Worm (Caenorhabditis elegans): Measurements from ENCODE around the gene B0302.4.

DNA sequence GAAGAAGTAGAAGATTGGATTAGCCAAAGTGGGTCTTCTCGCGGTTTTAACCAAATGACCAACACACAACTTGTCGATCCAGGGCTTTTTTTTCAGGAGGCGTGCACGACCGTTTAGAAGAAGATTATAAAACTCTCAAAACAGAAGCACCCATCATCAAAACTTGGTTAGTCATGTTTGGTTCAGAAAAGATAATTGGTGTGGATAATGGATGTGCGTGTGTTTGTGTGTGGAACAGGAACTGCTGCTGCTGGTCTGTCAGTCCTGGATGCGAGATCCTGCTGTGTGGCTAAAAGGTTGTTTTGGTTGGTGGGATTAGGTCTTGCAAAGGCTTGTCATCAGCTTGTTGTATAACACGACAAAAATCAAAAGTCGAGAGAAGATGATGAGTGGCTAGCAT, 26.8 kb upstream of the B0302.4 start:
- no peak for TF ChIP-seq tbx-2 (tag; optimal IDR thresholded peaks at IDR 0.05)
- no peak for TF ChIP-seq unc-62 (GFP tag; optimal IDR thresholded peaks at IDR 0.05)
